Worm (Caenorhabditis elegans) whole organism, midembryonic: Measurements from ENCODE around the gene F42G2.7.

Experiments
- flt-1 ChIP-seq: fragments of 200-800 bp; sonication (Bioruptor generic); IDR thresholded peaks from 2 replicates; pipeline ENCODE4 v1.3.6; 2022; ENCODE audit warnings: missing genetic modification characterization, missing compliant biosample characterization
- ref-1 ChIP-seq: fragments of 200-800 bp; sonication (Bioruptor generic); conservative IDR thresholded peaks from 2 replicates; pipeline ENCODE4 v1.3.6; 2022; ENCODE audit warnings: missing genetic modification reagents, missing genetic modification characterization, missing compliant biosample characterization
- ztf-29 ChIP-seq: fragments of 200-800 bp; sonication (Bioruptor generic); IDR thresholded peaks from 2 replicates; pipeline ENCODE4 v1.3.6; 2022; ENCODE audit warnings: missing genetic modification reagents, missing genetic modification characterization, missing compliant biosample characterization

ce11 chrII:2395864-2396263 is 22.1 kb upstream of the F42G2.7 start, which contains the start of gene F16G10.13:
- TF ChIP-seq flt-1 (GFP tag; lab: Robert Waterston, UW): no peak
- no peak for TF ChIP-seq ztf-29 (GFP tag; lab: Robert Waterston, UW)
- TF ChIP-seq ref-1 (GFP tag; lab: Robert Waterston, UW): no peak
